Fruit fly (Drosophila melanogaster) whole organism, prepupa: ENCODE results near the gene Naam.

Experiments
- Blimp-1 ChIP-seq: fragments of 200-800 bp; sonication (Bioruptor generic); optimal IDR thresholded peaks from 3 replicates; lab custom pipeline; 2017; ENCODE audit warnings: missing biosample characterization, missing genetic modification characterization, mild to moderate bottlenecking, moderate library complexity, missing genetic modification reagents
- CG10631 ChIP-seq: fragments of 200-800 bp; sonication (Bioruptor generic); optimal IDR thresholded peaks from 2 replicates; lab custom pipeline; 2016; ENCODE audit warnings: missing biosample characterization, missing genetic modification characterization
- CG10669 ChIP-seq: fragments of 200-800 bp; sonication (Bioruptor generic); optimal IDR thresholded peaks from 3 replicates; lab custom pipeline; 2018; ENCODE audit warnings: missing biosample characterization, mild to moderate bottlenecking, missing genetic modification characterization, moderate library complexity
- CG11294 ChIP-seq: fragments of 200-800 bp; sonication (Bioruptor generic); IDR thresholded peaks from 2 replicates; pipeline ENCODE4 v1.3.6; 2022; ENCODE audit warnings: missing biosample characterization, missing genetic modification characterization
- CG11762 ChIP-seq: fragments of 200-800 bp; sonication (Bioruptor generic); optimal IDR thresholded peaks from 3 replicates; lab custom pipeline; 2016; ENCODE audit warnings: missing biosample characterization, missing genetic modification characterization; ENCODE audit not compliant: insufficient read depth
- CG11902 ChIP-seq: fragments of 200-800 bp; sonication (Bioruptor generic); optimal IDR thresholded peaks from 3 replicates; lab custom pipeline; 2016; ENCODE audit warnings: missing biosample characterization, missing genetic modification characterization
- CG1621 ChIP-seq: fragments of 200-800 bp; sonication (Bioruptor generic); optimal IDR thresholded peaks from 3 replicates; lab custom pipeline; 2018; ENCODE audit warnings: missing biosample characterization, mild to moderate bottlenecking, missing genetic modification characterization
- CG16779 ChIP-seq: fragments of 200-800 bp; sonication (Bioruptor generic); optimal IDR thresholded peaks from 3 replicates; lab custom pipeline; 2017; ENCODE audit warnings: missing biosample characterization, mild to moderate bottlenecking, missing genetic modification characterization
- CG3032 ChIP-seq: fragments of 200-800 bp; optimal IDR thresholded peaks from 2 replicates; lab custom pipeline; 2019; ENCODE audit warnings: missing biosample characterization, mild to moderate bottlenecking, missing genetic modification characterization, moderate library complexity
- CG31627 ChIP-seq: fragments of 200-800 bp; sonication (Bioruptor generic); optimal IDR thresholded peaks from 3 replicates; lab custom pipeline; 2016; ENCODE audit warnings: missing biosample characterization, missing genetic modification characterization
- CG32006 ChIP-seq: fragments of 200-800 bp; sonication (Bioruptor generic); optimal IDR thresholded peaks from 3 replicates; lab custom pipeline; 2017; ENCODE audit warnings: missing biosample characterization, mild to moderate bottlenecking, missing genetic modification characterization
- CG34406 ChIP-seq: fragments of 200-800 bp; sonication (Bioruptor generic); optimal IDR thresholded peaks from 3 replicates; lab custom pipeline; 2016; ENCODE audit warnings: missing biosample characterization, missing genetic modification characterization
- CG4318 ChIP-seq: fragments of 200-800 bp; sonication (Bioruptor generic); optimal IDR thresholded peaks from 3 replicates; lab custom pipeline; 2017; ENCODE audit warnings: missing biosample characterization, mild to moderate bottlenecking, missing genetic modification characterization
- CG6276 ChIP-seq: fragments of 200-800 bp; sonication (Bioruptor generic); optimal IDR thresholded peaks from 2 replicates; lab custom pipeline; 2017; ENCODE audit warnings: missing biosample characterization, mild to moderate bottlenecking, missing genetic modification characterization
- CG6792 ChIP-seq: fragments of 200-800 bp; sonication (Bioruptor generic); optimal IDR thresholded peaks from 3 replicates; lab custom pipeline; 2016; ENCODE audit warnings: missing biosample characterization, missing genetic modification characterization
- CG6854 ChIP-seq: fragments of 200-800 bp; sonication (Bioruptor generic); optimal IDR thresholded peaks from 2 replicates; lab custom pipeline; 2017; ENCODE audit warnings: missing biosample characterization, mild to moderate bottlenecking, missing genetic modification characterization
- CG7368 ChIP-seq: fragments of 200-800 bp; sonication (Bioruptor generic); optimal IDR thresholded peaks from 3 replicates; lab custom pipeline; 2016; ENCODE audit warnings: missing biosample characterization, missing genetic modification characterization
- CG8119 ChIP-seq: fragments of 200-800 bp; sonication (Bioruptor generic); IDR thresholded peaks from 3 replicates; pipeline ENCODE4 v1.3.6; 2022; ENCODE audit warnings: missing biosample characterization, missing genetic modification characterization
- CG8319 ChIP-seq: fragments of 200-800 bp; sonication (Bioruptor generic); optimal IDR thresholded peaks from 3 replicates; lab custom pipeline; 2016; ENCODE audit warnings: missing biosample characterization, missing genetic modification characterization
- CG8632 ChIP-seq: fragments of 200-800 bp; sonication (Bioruptor generic); optimal IDR thresholded peaks from 3 replicates; lab custom pipeline; 2016; ENCODE audit warnings: missing biosample characterization, missing genetic modification characterization
- CG9139 ChIP-seq: fragments of 200-800 bp; sonication (Bioruptor generic); optimal IDR thresholded peaks from 3 replicates; lab custom pipeline; 2017; ENCODE audit warnings: missing biosample characterization, mild to moderate bottlenecking, missing genetic modification characterization
- Eip75B ChIP-seq: fragments of 200-800 bp; sonication (Bioruptor generic); optimal IDR thresholded peaks from 3 replicates; lab custom pipeline; 2016; ENCODE audit warnings: missing biosample characterization, missing genetic modification characterization
- Eip78C ChIP-seq: fragments of 200-800 bp; sonication (Bioruptor generic); peaks from one replicate; lab custom pipeline; 2016; ENCODE audit warnings: missing biosample characterization, missing genetic modification characterization
- Eip93F ChIP-seq: fragments of 200-800 bp; sonication (Bioruptor generic); optimal IDR thresholded peaks from 2 replicates; lab custom pipeline; 2016; ENCODE audit warnings: missing biosample characterization, mild to moderate bottlenecking, missing genetic modification characterization
- Ets21C ChIP-seq: fragments of 200-800 bp; sonication (Bioruptor generic); optimal IDR thresholded peaks from 3 replicates; lab custom pipeline; 2016; ENCODE audit warnings: missing biosample characterization, missing genetic modification characterization
- Ets96B ChIP-seq: fragments of 200-800 bp; optimal IDR thresholded peaks from 2 replicates; lab custom pipeline; 2019; ENCODE audit warnings: missing biosample characterization, mild to moderate bottlenecking, missing genetic modification characterization, moderate library complexity
- Gug ChIP-seq: fragments of 200-800 bp; sonication (Bioruptor generic); IDR thresholded peaks from 2 replicates; pipeline ENCODE4 v1.3.6; 2022; ENCODE audit warnings: missing biosample characterization, missing genetic modification characterization
- Hr38 ChIP-seq: sonication (Bioruptor generic); optimal IDR thresholded peaks from 2 replicates; lab custom pipeline; 2016; ENCODE audit warnings: missing biosample characterization, missing genetic modification characterization
- Hr39 ChIP-seq: fragments of 200-800 bp; sonication (Bioruptor generic); optimal IDR thresholded peaks from 2 replicates; lab custom pipeline; 2016; ENCODE audit warnings: missing biosample characterization, missing genetic modification characterization
- Hr4 ChIP-seq: fragments of 200-800 bp; sonication (Bioruptor generic); optimal IDR thresholded peaks from 3 replicates; lab custom pipeline; 2016; ENCODE audit warnings: missing biosample characterization, missing genetic modification characterization
- Lpt ChIP-seq: fragments of 200-800 bp; sonication (Bioruptor generic); optimal IDR thresholded peaks from 3 replicates; lab custom pipeline; 2016; ENCODE audit warnings: missing biosample characterization, missing genetic modification characterization
- Met ChIP-seq: fragments of 200-800 bp; sonication (Bioruptor generic); optimal IDR thresholded peaks from 3 replicates; lab custom pipeline; 2016; ENCODE audit warnings: missing biosample characterization, missing genetic modification characterization
- OdsH ChIP-seq: fragments of 200-800 bp; sonication (Bioruptor generic); optimal IDR thresholded peaks from 3 replicates; lab custom pipeline; 2016; ENCODE audit warnings: missing biosample characterization, missing genetic modification characterization
- Sox102F ChIP-seq: fragments of 200-800 bp; sonication (Bioruptor generic); optimal IDR thresholded peaks from 2 replicates; lab custom pipeline; 2016; ENCODE audit warnings: missing biosample characterization, mild to moderate bottlenecking, missing genetic modification characterization
- Sox14 ChIP-seq: fragments of 200-800 bp; sonication (Bioruptor generic); optimal IDR thresholded peaks from 3 replicates; lab custom pipeline; 2016; ENCODE audit warnings: missing biosample characterization, missing genetic modification characterization
- Sox15 ChIP-seq: fragments of 200-800 bp; sonication (Bioruptor generic); optimal IDR thresholded peaks from 3 replicates; lab custom pipeline; 2016; ENCODE audit warnings: missing biosample characterization, missing genetic modification characterization
- achi ChIP-seq: fragments of 200-800 bp; sonication (Bioruptor generic); optimal IDR thresholded peaks from 3 replicates; lab custom pipeline; 2016; ENCODE audit warnings: missing biosample characterization, missing genetic modification characterization
- acj6 ChIP-seq: fragments of 200-800 bp; sonication (Bioruptor generic); optimal IDR thresholded peaks from 3 replicates; lab custom pipeline; 2016; ENCODE audit warnings: missing biosample characterization, missing genetic modification characterization
- dsx ChIP-seq: fragments of 200-800 bp; optimal IDR thresholded peaks from 3 replicates; lab custom pipeline; 2019; ENCODE audit warnings: missing biosample characterization, mild to moderate bottlenecking, missing genetic modification characterization, moderate library complexity; ENCODE audit not compliant: poor library complexity, severe bottlenecking
- esn ChIP-seq: fragments of 200-800 bp; sonication (Bioruptor generic); optimal IDR thresholded peaks from 2 replicates; lab custom pipeline; 2016; ENCODE audit warnings: missing biosample characterization, mild to moderate bottlenecking, missing genetic modification characterization, moderate library complexity
- fd59A ChIP-seq: fragments of 200-800 bp; sonication (Bioruptor generic); optimal IDR thresholded peaks from 2 replicates; lab custom pipeline; 2017; ENCODE audit warnings: missing biosample characterization, mild to moderate bottlenecking, missing genetic modification characterization, missing genetic modification reagents
- fd85E ChIP-seq: fragments of 200-800 bp; sonication (Bioruptor generic); optimal IDR thresholded peaks from 3 replicates; lab custom pipeline; 2016; ENCODE audit warnings: missing biosample characterization, missing genetic modification characterization
- fkh ChIP-seq: fragments of 200-800 bp; sonication (Bioruptor generic); optimal IDR thresholded peaks from 3 replicates; lab custom pipeline; 2017; ENCODE audit warnings: missing biosample characterization, mild to moderate bottlenecking, missing genetic modification characterization, moderate library complexity
- lz ChIP-seq: fragments of 200-800 bp; sonication (Bioruptor generic); optimal IDR thresholded peaks from 3 replicates; lab custom pipeline; 2016; ENCODE audit warnings: missing biosample characterization, missing genetic modification characterization
- salr ChIP-seq, 2 experiments: fragments of 200-800 bp; sonication (Bioruptor generic); optimal IDR thresholded peaks; 3 replicates each; lab custom pipeline; 2016 to 2018; ENCODE audit warnings: missing biosample characterization in 2 of 2, missing genetic modification characterization in 2 of 2, mild to moderate bottlenecking in 1 of 2
- spab ChIP-seq: fragments of 200-800 bp; sonication (Bioruptor generic); optimal IDR thresholded peaks from 2 replicates; lab custom pipeline; 2017; ENCODE audit warnings: missing biosample characterization, mild to moderate bottlenecking, missing genetic modification characterization, missing genetic modification reagents
- ss ChIP-seq, 2 experiments: fragments of 200-800 bp; sonication (Bioruptor generic); optimal IDR thresholded peaks; 2 replicates in 1 of 2; 3 replicates in 1 of 2; lab custom pipeline; 2017 to 2018; ENCODE audit warnings: mild to moderate bottlenecking in 2 of 2, missing biosample characterization in 2 of 2, missing genetic modification characterization in 2 of 2, moderate library complexity in 1 of 2
- svp ChIP-seq: fragments of 200-800 bp; sonication (Bioruptor generic); peaks from one replicate; lab custom pipeline; 2016; ENCODE audit warnings: missing biosample characterization, missing genetic modification characterization
- topi ChIP-seq: fragments of 200-800 bp; sonication (Bioruptor generic); optimal IDR thresholded peaks from 3 replicates; lab custom pipeline; 2016; ENCODE audit warnings: missing biosample characterization, missing genetic modification characterization
- vri ChIP-seq: fragments of 200-800 bp; sonication (Bioruptor generic); optimal IDR thresholded peaks from 3 replicates; lab custom pipeline; 2016; ENCODE audit warnings: missing biosample characterization, mild to moderate bottlenecking, missing genetic modification characterization

The Naam gene

dm6 chr3R:19671223-19671991 is at the start of gene Naam:
Naam (plus strand) TSS chr3R:19671450.
- TF ChIP-seq fd85E (GFP tag; lab: Kevin White, UChicago) = peak; percentile 57
- peak; percentile 74 for TF ChIP-seq OdsH (GFP tag; lab: Kevin White, UChicago)
- peak; percentile 76 for TF ChIP-seq lz (GFP tag; lab: Kevin White, UChicago)
- peak; percentile 77 for TF ChIP-seq acj6 (GFP tag; lab: Kevin White, UChicago)
- peak; percentile 69 for TF ChIP-seq CG32006 (GFP tag; lab: Kevin White, UChicago)
- peak; percentile 41 for TF ChIP-seq fkh (GFP tag; lab: Kevin White, UChicago)
- peak in 1 of 2 experiments; percentile 6 for TF ChIP-seq ss (GFP tag; optimal IDR thresholded peaks at IDR 0.05; lab: Kevin White, UChicago)
- peak; percentile 72 for TF ChIP-seq topi (GFP tag; lab: Kevin White, UChicago)
- TF ChIP-seq Ets96B (tag; lab: Kevin White, UChicago) = peak; percentile 59
- peak; percentile 34; the same call in 1 of the 2 replicates for TF ChIP-seq CG11294 (GFP tag; lab: Robert Waterston, UW)
- peak; percentile 79 for TF ChIP-seq CG8119
- peak; percentile 32 for TF ChIP-seq CG16779 (tag; lab: Kevin White, UChicago)
- peak; percentile 66 for TF ChIP-seq Lpt (GFP tag; lab: Kevin White, UChicago)
- peak; percentile 76 for TF ChIP-seq Hr39 (GFP tag; lab: Kevin White, UChicago)
- peak; percentile 81 for TF ChIP-seq esn
- TF ChIP-seq CG6276 = peak; percentile 72
- peak; percentile 77 for TF ChIP-seq Met
- TF ChIP-seq dsx (GFP tag; lab: Kevin White, UChicago) = peak; percentile 49
- TF ChIP-seq Hr4 (GFP tag; lab: Kevin White, UChicago) = peak; percentile 78
- peak; percentile 54 for TF ChIP-seq CG8632 (GFP tag; lab: Kevin White, UChicago)
- TF ChIP-seq svp (GFP tag; lab: Kevin White, UChicago) = peak; percentile 87
- no peak for TF ChIP-seq CG6854 (GFP tag; lab: Kevin White, UChicago)
- no peak for TF ChIP-seq Hr38 (GFP tag; lab: Kevin White, UChicago)
- TF ChIP-seq CG11902 (GFP tag; lab: Kevin White, UChicago) = peak; percentile 16
- peak; percentile 46 for TF ChIP-seq CG3032 (tag; lab: Kevin White, UChicago)
- TF ChIP-seq CG6792 (GFP tag; lab: Kevin White, UChicago) = peak; percentile 67
- peak; percentile 77 for TF ChIP-seq Eip75B (GFP tag; lab: Kevin White, UChicago)
- TF ChIP-seq Eip93F (GFP tag; lab: Kevin White, UChicago) = no peak
- TF ChIP-seq CG9139 (GFP tag; lab: Kevin White, UChicago) = no peak
- peak; percentile 47 for TF ChIP-seq spab (GFP tag; lab: Kevin White, UChicago)
- TF ChIP-seq Sox102F (GFP tag; lab: Kevin White, UChicago) = peak; percentile 70
- TF ChIP-seq Eip78C (GFP tag; lab: Kevin White, UChicago) = peak; percentile 94
- TF ChIP-seq salr (GFP tag; optimal IDR thresholded peaks at IDR 0.05; lab: Kevin White, UChicago) = peak in 1 of 2 experiments; percentile 29
- TF ChIP-seq CG10669 = peak; percentile 65
- peak; percentile 55 for TF ChIP-seq CG11762
- peak; percentile 78 for TF ChIP-seq CG31627
- peak; percentile 83 for TF ChIP-seq CG7368 (GFP tag; lab: Kevin White, UChicago)
- peak; percentile 22 for TF ChIP-seq CG4318
- TF ChIP-seq CG1621 = peak; percentile 62
- TF ChIP-seq Blimp-1 = peak; percentile 27
- peak; percentile 61 for TF ChIP-seq CG10631 (GFP tag; lab: Kevin White, UChicago)
- peak; percentile 77 for TF ChIP-seq achi (GFP tag; lab: Kevin White, UChicago)
- TF ChIP-seq fd59A (GFP tag; lab: Kevin White, UChicago) = no peak
- TF ChIP-seq Sox14 (GFP tag; lab: Kevin White, UChicago) = peak; percentile 75
- peak; percentile 70 for TF ChIP-seq vri (GFP tag; lab: Kevin White, UChicago)
- TF ChIP-seq CG8319 = peak; percentile 57
- peak; percentile 68 for TF ChIP-seq CG34406 (GFP tag; lab: Kevin White, UChicago)
- TF ChIP-seq Sox15 (GFP tag; lab: Kevin White, UChicago) = peak; percentile 2
- peak; percentile 43 for TF ChIP-seq Ets21C (GFP tag; lab: Kevin White, UChicago)
- TF ChIP-seq Gug (GFP tag; lab: Robert Waterston, UW) = peak; percentile 74
